Fruit fly (Drosophila melanogaster) whole organism, pupa: Measurements from ENCODE around the gene CG14142.

Source experiments
- CG8301 ChIP-seq: fragments of 200-800 bp; sonication (Bioruptor generic); optimal IDR thresholded peaks from 2 replicates; lab custom pipeline; 2018; ENCODE audit warnings: missing biosample characterization, mild to moderate bottlenecking, missing genetic modification characterization
- CG9948 ChIP-seq: fragments of 200-800 bp; sonication (Bioruptor generic); optimal IDR thresholded peaks from 2 replicates; lab custom pipeline; 2018; ENCODE audit warnings: missing biosample characterization, mild to moderate bottlenecking, missing genetic modification characterization, moderate library complexity
- Ets98B ChIP-seq: fragments of 200-800 bp; sonication (Bioruptor generic); IDR thresholded peaks from 2 replicates; pipeline ENCODE4 v1.3.6; 2022; ENCODE audit warnings: missing biosample characterization, missing genetic modification characterization
- Pif1B ChIP-seq: fragments of 200-800 bp; sonication (Bioruptor generic); optimal IDR thresholded peaks from 3 replicates; lab custom pipeline; 2016; ENCODE audit warnings: missing biosample characterization, missing genetic modification characterization
- gl ChIP-seq: fragments of 200-800 bp; sonication (Bioruptor generic); optimal IDR thresholded peaks from 2 replicates; lab custom pipeline; 2018; ENCODE audit warnings: missing biosample characterization, mild to moderate bottlenecking, missing genetic modification characterization

DNA sequence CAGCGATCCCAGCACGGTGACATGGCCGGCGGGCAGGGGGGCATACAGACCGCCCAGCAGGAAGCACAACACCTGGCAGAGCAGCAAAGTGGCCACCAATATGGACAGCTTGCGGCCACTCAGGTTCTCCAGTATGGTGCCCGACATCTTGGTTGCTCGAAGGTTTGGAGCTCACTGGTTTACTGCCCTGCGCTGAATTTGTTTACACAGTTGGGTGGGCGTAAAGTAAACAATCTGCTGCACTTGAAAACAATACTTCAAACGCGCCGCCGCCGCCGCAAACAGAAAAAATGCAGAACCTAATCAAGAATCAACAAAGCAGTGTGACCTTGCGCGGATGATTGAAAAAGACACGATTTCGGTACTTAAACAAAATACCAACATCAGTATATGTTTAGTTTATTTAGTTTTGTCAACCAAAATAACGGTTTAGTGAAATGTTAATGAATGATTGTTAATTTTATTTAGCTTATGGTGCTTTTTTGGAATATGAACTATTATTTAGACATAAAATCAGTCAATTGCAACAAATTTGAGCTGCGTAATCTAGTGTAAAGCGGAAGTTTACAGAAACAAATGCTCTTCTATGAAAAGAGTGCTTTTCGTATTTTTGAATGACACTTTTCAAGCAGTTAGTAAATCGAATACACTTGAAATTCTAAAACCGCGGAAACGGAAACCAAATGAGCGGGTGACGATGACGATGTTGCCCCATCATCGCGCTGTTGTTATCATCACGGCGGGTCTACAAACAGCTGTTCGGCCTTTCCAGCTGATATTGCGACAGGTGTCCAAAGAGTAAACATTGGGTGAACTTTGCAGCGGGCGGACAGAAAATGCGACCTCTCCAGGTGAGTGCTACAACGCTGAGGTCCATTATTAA is 3.8 kb upstream of the CG14142 start, which contains the start of the genes wls and Adck5:
- TF ChIP-seq Pif1B (GFP tag; lab: Kevin White, UChicago) (no peak), CG9948 (tag; lab: Kevin White, UChicago) (no peak), gl (tag; lab: Kevin White, UChicago) (peak; percentile 38), Ets98B (GFP tag; lab: Robert Waterston, UW) (peak; percentile 18; the same call in 1 of the 2 replicates), CG8301 (tag; lab: Kevin White, UChicago) (no peak)
